Worm (Caenorhabditis elegans) whole organism, mixed stage, embryonic: ENCODE measurements around the gene fbxb-64.

Source experiments
- ces-1 ChIP-seq: fragments of 150-350 bp; optimal IDR thresholded peaks from 2 replicates; lab custom pipeline; 2014; ENCODE audit warnings: missing biosample characterization, missing genetic modification reagents, missing genetic modification characterization
- lsy-2 ChIP-seq: fragments of 150-350 bp; optimal IDR thresholded peaks from 2 replicates; lab custom pipeline; 2014; ENCODE audit warnings: missing biosample characterization, missing genetic modification characterization
- sptf-1 ChIP-seq: sonication (generic microtip); optimal IDR thresholded peaks from 2 replicates; lab custom pipeline; 2017; ENCODE audit warnings: mild to moderate bottlenecking, missing genetic modification characterization, moderate library complexity, missing compliant biosample characterization
- unc-62 ChIP-seq: fragments of 150-350 bp; optimal IDR thresholded peaks from 2 replicates; lab custom pipeline; 2014; ENCODE audit warnings: missing biosample characterization, missing genetic modification reagents, missing genetic modification characterization

DNA sequence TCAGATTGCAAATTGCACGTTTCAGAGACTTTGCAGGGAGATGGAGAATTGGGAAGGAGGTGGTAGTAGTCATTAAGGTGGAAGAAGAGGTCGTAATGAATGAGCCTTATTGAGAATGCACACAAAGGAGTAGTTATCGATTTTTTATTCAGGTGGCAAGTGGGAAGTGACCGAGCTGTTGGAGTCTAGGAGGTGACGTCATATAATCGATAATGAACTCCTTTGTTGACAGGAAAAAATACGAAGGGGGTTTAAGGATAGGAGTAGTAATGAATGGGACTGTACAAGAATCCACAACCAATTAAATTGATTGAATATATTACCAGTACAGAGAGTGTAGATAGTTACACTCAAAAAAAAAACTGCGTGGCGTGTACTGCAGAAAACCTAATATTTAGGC, 11.1 kb upstream of the fbxb-64 start, which contains the start of gene fbxb-62:
- TF ChIP-seq sptf-1 (no peak), ces-1 (GFP tag; lab: Kevin White, UChicago) (no peak), lsy-2 (tag; lab: Kevin White, UChicago) (no peak), unc-62 (GFP tag; lab: Kevin White, UChicago) (no peak)
